Worm (Caenorhabditis elegans) whole organism, L2 larva: ENCODE data around the gene K04B12.2.
A peak's percentile ranks its signal among the peaks of the same experiment; 100 is the strongest.

Experiments used
- C34F6.9 ChIP-seq: fragments of 150-350 bp; optimal IDR thresholded peaks from 2 replicates; lab custom pipeline; 2014; ENCODE audit warnings: missing biosample characterization, missing genetic modification characterization
- F13H6.1 ChIP-seq: sonication (generic microtip); optimal IDR thresholded peaks from 2 replicates; lab custom pipeline; 2016; ENCODE audit warnings: missing genetic modification characterization, missing compliant biosample characterization
- R02D3.7 ChIP-seq: fragments of 150-350 bp; optimal IDR thresholded peaks from 2 replicates; lab custom pipeline; 2014; ENCODE audit warnings: missing biosample characterization, missing genetic modification characterization
- Y55F3AM.14 ChIP-seq: fragments of 200-800 bp; sonication (Bioruptor generic); optimal IDR thresholded peaks from 2 replicates; lab custom pipeline; 2018; ENCODE audit warnings: mild to moderate bottlenecking, missing genetic modification characterization, missing compliant biosample characterization
- ZK546.5 ChIP-seq: sonication (generic microtip); optimal IDR thresholded peaks from 2 replicates; lab custom pipeline; 2017; ENCODE audit warnings: missing biosample characterization, missing genetic modification characterization
- aly-2 ChIP-seq: fragments of 150-350 bp; optimal IDR thresholded peaks from 2 replicates; lab custom pipeline; 2014; ENCODE audit warnings: missing biosample characterization, missing genetic modification characterization
- blmp-1 ChIP-seq: sonication (generic microtip); optimal IDR thresholded peaks from 2 replicates; lab custom pipeline; 2017; ENCODE audit warnings: missing genetic modification characterization, mild to moderate bottlenecking, missing compliant biosample characterization, antibody characterized with exemption, moderate library complexity; ENCODE audit not compliant: insufficient read depth
- ceh-16 ChIP-seq: fragments of 150-350 bp; optimal IDR thresholded peaks from 2 replicates; lab custom pipeline; 2014; ENCODE audit warnings: missing biosample characterization, missing genetic modification characterization
- elt-1 ChIP-seq: fragments of 150-350 bp; optimal IDR thresholded peaks from 2 replicates; lab custom pipeline; 2014; ENCODE audit warnings: missing biosample characterization, missing genetic modification characterization
- elt-3 ChIP-seq: sonication (generic microtip); optimal IDR thresholded peaks from 2 replicates; lab custom pipeline; 2017; ENCODE audit warnings: missing biosample characterization, missing genetic modification characterization
- fos-1 ChIP-seq: fragments of 150-350 bp; optimal IDR thresholded peaks from 2 replicates; lab custom pipeline; 2014; ENCODE audit warnings: missing biosample characterization, missing genetic modification characterization
- gmeb-1 ChIP-seq: fragments of 150-350 bp; optimal IDR thresholded peaks from 2 replicates; lab custom pipeline; 2014; ENCODE audit warnings: missing biosample characterization, missing genetic modification characterization
- lin-13 ChIP-seq: fragments of 150-350 bp; optimal IDR thresholded peaks from 2 replicates; lab custom pipeline; 2014; ENCODE audit warnings: missing biosample characterization, missing genetic modification reagents, missing genetic modification characterization
- lsy-2 ChIP-seq, 2 experiments: fragments of 150-350 bp in 1 of 2; sonication (generic microtip) in 1 of 2; optimal IDR thresholded peaks; 2 replicates each; lab custom pipeline; 2014 to 2017; ENCODE audit warnings: missing biosample characterization in 2 of 2, missing genetic modification characterization in 2 of 2
- mab-5 ChIP-seq: fragments of 150-350 bp; optimal IDR thresholded peaks from 2 replicates; lab custom pipeline; 2014; ENCODE audit warnings: missing biosample characterization, missing genetic modification characterization
- mbf-1 ChIP-seq: sonication (generic microtip); optimal IDR thresholded peaks from 2 replicates; lab custom pipeline; 2017; ENCODE audit warnings: missing biosample characterization, missing genetic modification characterization
- nhr-10 ChIP-seq: sonication (generic microtip); optimal IDR thresholded peaks from 2 replicates; lab custom pipeline; 2017; ENCODE audit warnings: missing biosample characterization, missing genetic modification characterization
- nhr-11 ChIP-seq: fragments of 150-350 bp; optimal IDR thresholded peaks from 2 replicates; lab custom pipeline; 2014; ENCODE audit warnings: missing biosample characterization, missing genetic modification characterization
- nhr-12 ChIP-seq: fragments of 150-350 bp; optimal IDR thresholded peaks from 2 replicates; lab custom pipeline; 2014; ENCODE audit warnings: missing biosample characterization, missing genetic modification characterization
- nhr-129 ChIP-seq: fragments of 150-350 bp; optimal IDR thresholded peaks from 2 replicates; lab custom pipeline; 2014; ENCODE audit warnings: missing biosample characterization, missing genetic modification characterization
- nhr-21 ChIP-seq: fragments of 150-350 bp; optimal IDR thresholded peaks from 2 replicates; lab custom pipeline; 2014; ENCODE audit warnings: missing biosample characterization, missing genetic modification characterization
- nhr-23 ChIP-seq: fragments of 150-350 bp; optimal IDR thresholded peaks from 2 replicates; lab custom pipeline; 2014; ENCODE audit warnings: missing biosample characterization, missing genetic modification reagents, missing genetic modification characterization
- nhr-237 ChIP-seq: fragments of 150-350 bp; optimal IDR thresholded peaks from 2 replicates; lab custom pipeline; 2014; ENCODE audit warnings: missing biosample characterization, missing genetic modification characterization
- nhr-25 ChIP-seq: fragments of 150-350 bp; sonication (generic microtip); optimal IDR thresholded peaks from 3 replicates; lab custom pipeline; 2014; ENCODE audit warnings: missing biosample characterization, missing genetic modification characterization
- nhr-6 ChIP-seq: fragments of 150-350 bp; optimal IDR thresholded peaks from 2 replicates; lab custom pipeline; 2014; ENCODE audit warnings: missing biosample characterization, missing genetic modification characterization
- peb-1 ChIP-seq: fragments of 150-350 bp; optimal IDR thresholded peaks from 2 replicates; lab custom pipeline; 2014; ENCODE audit warnings: missing biosample characterization, missing genetic modification characterization
- sem-4 ChIP-seq: fragments of 150-350 bp; optimal IDR thresholded peaks from 2 replicates; lab custom pipeline; 2014; ENCODE audit warnings: missing biosample characterization, missing genetic modification reagents, missing genetic modification characterization
- skn-1 ChIP-seq: sonication (generic microtip); optimal IDR thresholded peaks from 2 replicates; lab custom pipeline; 2017; ENCODE audit warnings: missing biosample characterization, missing genetic modification characterization
- sma-3 ChIP-seq: sonication (generic microtip); optimal IDR thresholded peaks from 2 replicates; lab custom pipeline; 2016; ENCODE audit warnings: missing genetic modification reagents, missing genetic modification characterization, missing compliant biosample characterization
- sma-9 ChIP-seq, 2 experiments: fragments of 150-350 bp in 1 of 2; sonication (generic microtip) in 1 of 2; optimal IDR thresholded peaks; 2 replicates each; lab custom pipeline; 2014 to 2016; ENCODE audit warnings: missing genetic modification characterization in 2 of 2, mild to moderate bottlenecking in 1 of 2, missing biosample characterization in 1 of 2, missing compliant biosample characterization in 1 of 2, missing genetic modification reagents in 1 of 2, moderate library complexity in 1 of 2
- snpc-4 ChIP-seq: fragments of 150-350 bp; optimal IDR thresholded peaks from 2 replicates; lab custom pipeline; 2014; ENCODE audit warnings: missing biosample characterization, missing genetic modification characterization
- unc-39 ChIP-seq: fragments of 150-350 bp; optimal IDR thresholded peaks from 2 replicates; lab custom pipeline; 2014; ENCODE audit warnings: missing biosample characterization, missing genetic modification characterization
- unc-55 ChIP-seq: fragments of 150-350 bp; sonication (generic microtip); optimal IDR thresholded peaks from 3 replicates; lab custom pipeline; 2014; ENCODE audit warnings: missing biosample characterization, missing genetic modification reagents, missing genetic modification characterization
- unc-62 ChIP-seq: fragments of 150-350 bp; optimal IDR thresholded peaks from 2 replicates; lab custom pipeline; 2014; ENCODE audit warnings: missing biosample characterization, missing genetic modification reagents, missing genetic modification characterization

K04B12.2 gene

ce11 chrII:14483813-14484212 lies 46.0 kb upstream of the K04B12.2 start:
- TF ChIP-seq nhr-11 (tag; lab: Kevin White, UChicago): no peak
- no peak for TF ChIP-seq nhr-10 (tag; lab: Kevin White, UChicago)
- TF ChIP-seq elt-1 (tag; lab: Kevin White, UChicago): no peak
- TF ChIP-seq nhr-23: no peak
- TF ChIP-seq ZK546.5 (tag; lab: Kevin White, UChicago): no peak
- no peak for TF ChIP-seq aly-2 (tag; lab: Kevin White, UChicago)
- no peak for TF ChIP-seq R02D3.7 (tag; lab: Kevin White, UChicago)
- no peak for TF ChIP-seq lin-13 (GFP tag; lab: Kevin White, UChicago)
- TF ChIP-seq ceh-16 (tag; lab: Kevin White, UChicago): no peak
- TF ChIP-seq sem-4 (tag; lab: Kevin White, UChicago): no peak
- TF ChIP-seq peb-1 (tag; lab: Kevin White, UChicago): no peak
- no peak for TF ChIP-seq gmeb-1
- TF ChIP-seq snpc-4: no peak
- no peak for TF ChIP-seq F13H6.1

ce11 chrII:14480772-14481171 lies 43.0 kb upstream of the K04B12.2 start:
- TF ChIP-seq nhr-129 (tag; lab: Kevin White, UChicago) (no peak), Y55F3AM.14 (GFP tag; lab: Kevin White, UChicago) (no peak), mab-5 (no peak), gmeb-1 (no peak), elt-3 (tag; lab: Kevin White, UChicago) (no peak), nhr-21 (tag; lab: Kevin White, UChicago) (peak; percentile 42), peb-1 (tag; lab: Kevin White, UChicago) (no peak), fos-1 (tag; lab: Kevin White, UChicago) (no peak), blmp-1 (tag; lab: Kevin White, UChicago) (peak; percentile 29), nhr-25 (tag; lab: Kevin White, UChicago) (peak; percentile 21), mbf-1 (tag; lab: Kevin White, UChicago) (no peak), nhr-11 (tag; lab: Kevin White, UChicago) (no peak)
- TF ChIP-seq, all 48 proteins: peak for 3

DNA sequence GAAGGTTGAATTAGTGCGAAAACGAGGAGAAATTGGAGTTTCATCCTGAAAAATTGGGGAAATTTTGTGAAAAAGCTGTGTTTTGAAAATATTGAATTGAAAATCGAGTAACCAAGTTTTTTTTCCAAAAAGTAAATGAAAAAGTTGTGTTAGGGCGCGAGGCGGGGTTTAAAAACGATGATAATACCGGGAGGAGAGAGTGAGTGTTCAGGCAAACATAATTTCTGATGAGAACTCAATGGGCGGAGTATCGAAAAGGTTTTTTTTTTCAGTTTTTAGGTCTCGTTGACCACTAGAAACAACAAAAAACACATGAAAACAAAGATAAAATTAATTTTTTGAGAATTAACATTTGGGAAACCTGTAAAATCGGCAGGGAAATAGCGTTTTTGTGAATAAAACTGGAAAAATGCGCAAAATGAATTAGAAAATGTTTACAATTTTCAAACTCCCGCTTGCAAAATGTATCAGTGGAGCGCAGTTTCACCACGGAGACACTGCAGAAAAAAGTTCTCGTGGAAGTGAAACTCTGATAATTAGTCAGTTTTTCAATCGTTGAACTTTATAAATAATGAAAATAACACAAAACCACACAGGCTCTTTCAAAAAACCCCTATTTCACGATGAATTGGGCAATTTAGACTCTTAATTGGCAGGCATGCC lies 41.9 kb upstream of the K04B12.2 start, which contains the start of gene C13B4.1:
TSS of gene C13B4.1 (minus strand) at position 51 of the 663 bp plus-strand sequence.
- TF ChIP-seq gmeb-1 (peak; percentile 6), nhr-6 (tag; lab: Kevin White, UChicago) (no peak)

ce11 chrII:14474700-14475099 lies 36.9 kb upstream of the K04B12.2 start:
- TF ChIP-seq sem-4 (tag; lab: Kevin White, UChicago) (no peak), R02D3.7 (tag; lab: Kevin White, UChicago) (no peak), nhr-237 (tag; lab: Kevin White, UChicago) (no peak), skn-1 (tag; lab: Kevin White, UChicago) (no peak), unc-62 (GFP tag; lab: Kevin White, UChicago) (no peak), sma-9 (GFP tag; optimal IDR thresholded peaks at IDR 0.05; lab: Kevin White, UChicago) (no peak), sma-9 (tag; optimal IDR thresholded peaks at IDR 0.05; lab: Kevin White, UChicago) (no peak), peb-1 (tag; lab: Kevin White, UChicago) (no peak), C34F6.9 (no peak), lsy-2 (tag; optimal IDR thresholded peaks at IDR 0.05; lab: Kevin White, UChicago) (peak in 1 of 2 experiments; percentile 37), blmp-1 (tag; lab: Kevin White, UChicago) (no peak), unc-55 (GFP tag; lab: Kevin White, UChicago) (peak; percentile 1), nhr-12 (tag; lab: Kevin White, UChicago) (no peak), elt-1 (tag; lab: Kevin White, UChicago) (no peak), mab-5 (no peak), ceh-16 (tag; lab: Kevin White, UChicago) (no peak), nhr-23 (no peak), elt-3 (tag; lab: Kevin White, UChicago) (no peak), mbf-1 (tag; lab: Kevin White, UChicago) (no peak), Y55F3AM.14 (GFP tag; lab: Kevin White, UChicago) (no peak), gmeb-1 (peak; percentile 14), unc-39 (tag; lab: Kevin White, UChicago) (no peak), sma-3 (peak; percentile 20), F13H6.1 (no peak), nhr-10 (tag; lab: Kevin White, UChicago) (no peak), nhr-129 (tag; lab: Kevin White, UChicago) (peak; percentile 59)
